Worm (Caenorhabditis elegans) whole organism, L4 larva: ENCODE results near the gene nop-1.

Experiments used
- F10B5.3 ChIP-seq: sonication (generic microtip); optimal IDR thresholded peaks from 2 replicates; lab custom pipeline; 2016; ENCODE audit warnings: mild to moderate bottlenecking, missing genetic modification characterization, missing compliant biosample characterization
- F44E2.7 ChIP-seq: fragments of 200-800 bp; sonication (Bioruptor generic); IDR thresholded peaks from 2 replicates; pipeline ENCODE4 v2.1.2; 2022; ENCODE audit warnings: missing genetic modification characterization, missing compliant biosample characterization
- T26A8.4 ChIP-seq: fragments of 200-800 bp; sonication (Bioruptor generic); IDR thresholded peaks from 2 replicates; pipeline ENCODE4 v1.3.6; 2022; ENCODE audit warnings: missing genetic modification characterization, missing compliant biosample characterization
- ZK337.2 ChIP-seq: fragments of 200-800 bp; sonication (Bioruptor generic); IDR thresholded peaks from 2 replicates; pipeline ENCODE4 v1.3.6; 2022; ENCODE audit warnings: missing genetic modification reagents, missing genetic modification characterization, missing compliant biosample characterization
- ZK546.5 ChIP-seq, 2 experiments: sonication (generic microtip); optimal IDR thresholded peaks; 2 replicates each; lab custom pipeline; 2017; ENCODE audit warnings: missing biosample characterization in 2 of 2, missing genetic modification characterization in 2 of 2
- arid-1 ChIP-seq: fragments of 200-800 bp; sonication (Bioruptor generic); conservative IDR thresholded peaks from 2 replicates; pipeline ENCODE4 v1.3.6; 2022; ENCODE audit warnings: missing genetic modification reagents, missing genetic modification characterization, missing compliant biosample characterization
- attf-4 ChIP-seq: sonication (generic microtip); optimal IDR thresholded peaks from 3 replicates; lab custom pipeline; 2017; ENCODE audit warnings: missing biosample characterization, missing genetic modification characterization
- ceh-28 ChIP-seq: fragments of 150-350 bp; optimal IDR thresholded peaks from 2 replicates; lab custom pipeline; 2014; ENCODE audit warnings: missing biosample characterization, missing genetic modification reagents, missing genetic modification characterization
- ces-1 ChIP-seq: fragments of 150-350 bp; sonication (generic microtip); optimal IDR thresholded peaks from 4 replicates; lab custom pipeline; 2014; ENCODE audit warnings: missing biosample characterization, missing genetic modification reagents, missing genetic modification characterization
- cey-2 ChIP-seq: sonication (generic microtip); optimal IDR thresholded peaks from 3 replicates; lab custom pipeline; 2017; ENCODE audit warnings: missing genetic modification characterization, mild to moderate bottlenecking, missing compliant biosample characterization, antibody characterized with exemption, borderline replicate concordance; ENCODE audit not compliant: insufficient read depth
- daf-16 ChIP-seq, 3 experiments: sonication (generic microtip); optimal IDR thresholded peaks; 2 replicates each; lab custom pipeline; 2016 to 2017; ENCODE audit warnings: missing genetic modification characterization in 3 of 3, missing genetic modification reagents in 3 of 3, mild to moderate bottlenecking in 2 of 3, missing compliant biosample characterization in 2 of 3, missing biosample characterization in 1 of 3, moderate library complexity in 1 of 3
- dmd-6 ChIP-seq: fragments of 200-800 bp; sonication (Bioruptor generic); IDR thresholded peaks from 2 replicates; pipeline ENCODE4 v1.3.6; 2022; ENCODE audit warnings: missing genetic modification reagents, missing genetic modification characterization, missing compliant biosample characterization
- dmd-8 ChIP-seq: fragments of 200-800 bp; sonication (Bioruptor generic); IDR thresholded peaks from 2 replicates; pipeline ENCODE4 v1.3.6; 2022; ENCODE audit warnings: missing genetic modification characterization, missing compliant biosample characterization
- duxl-1 ChIP-seq: sonication (generic microtip); optimal IDR thresholded peaks from 2 replicates; lab custom pipeline; 2016; ENCODE audit warnings: mild to moderate bottlenecking, missing genetic modification characterization, moderate library complexity, missing compliant biosample characterization; ENCODE audit not compliant: poor library complexity
- egl-27 ChIP-seq: sonication (generic microtip); optimal IDR thresholded peaks from 3 replicates; lab custom pipeline; 2017; ENCODE audit warnings: missing biosample characterization, missing genetic modification reagents, missing genetic modification characterization
- fkh-10 ChIP-seq: fragments of 150-350 bp; optimal IDR thresholded peaks from 2 replicates; lab custom pipeline; 2014; ENCODE audit warnings: missing biosample characterization, missing genetic modification reagents, missing genetic modification characterization
- gei-8 ChIP-seq: fragments of 200-800 bp; sonication (Bioruptor generic); optimal IDR thresholded peaks from 2 replicates; lab custom pipeline; 2018; ENCODE audit warnings: mild to moderate bottlenecking, missing genetic modification characterization, missing compliant biosample characterization
- hlh-11 ChIP-seq: fragments of 200-800 bp; sonication (Bioruptor generic); optimal IDR thresholded peaks from 2 replicates; lab custom pipeline; 2018; ENCODE audit warnings: mild to moderate bottlenecking, missing genetic modification characterization, missing compliant biosample characterization
- hlh-30 ChIP-seq: sonication (generic microtip); optimal IDR thresholded peaks from 2 replicates; lab custom pipeline; 2017; ENCODE audit warnings: antibody characterized with exemption, mild to moderate bottlenecking, missing genetic modification characterization, missing compliant biosample characterization; ENCODE audit not compliant: insufficient read depth
- jun-1 ChIP-seq: fragments of 150-350 bp; optimal IDR thresholded peaks from 2 replicates; lab custom pipeline; 2014; ENCODE audit warnings: missing biosample characterization, missing genetic modification reagents, missing genetic modification characterization
- lin-1 ChIP-seq: fragments of 200-800 bp; sonication (Bioruptor generic); IDR thresholded peaks from 2 replicates; pipeline ENCODE4 v1.3.6; 2022; ENCODE audit warnings: missing genetic modification reagents, missing genetic modification characterization, missing compliant biosample characterization
- lin-15B ChIP-seq: fragments of 150-350 bp; sonication (generic microtip); optimal IDR thresholded peaks from 3 replicates; lab custom pipeline; 2014; ENCODE audit warnings: missing biosample characterization, missing genetic modification characterization
- lin-39 ChIP-seq: fragments of 150-350 bp; optimal IDR thresholded peaks from 2 replicates; lab custom pipeline; 2014; ENCODE audit warnings: missing biosample characterization, missing genetic modification reagents, missing genetic modification characterization
- lsy-2 ChIP-seq, 2 experiments: fragments of 150-350 bp in 1 of 2; sonication (generic microtip) in 1 of 2; optimal IDR thresholded peaks; 2 replicates each; lab custom pipeline; 2014 to 2017; ENCODE audit warnings: missing biosample characterization in 2 of 2, missing genetic modification characterization in 2 of 2
- mdl-1 ChIP-seq, 2 experiments: fragments of 150-350 bp in 1 of 2; sonication (generic microtip) in 1 of 2; optimal IDR thresholded peaks; 2 replicates each; lab custom pipeline; 2014 to 2017; ENCODE audit warnings: missing biosample characterization in 2 of 2, missing genetic modification characterization in 2 of 2
- mdt-29 ChIP-seq: fragments of 200-800 bp; sonication (Bioruptor generic); IDR thresholded peaks from 2 replicates; pipeline ENCODE4 v1.3.6; 2022; ENCODE audit warnings: missing genetic modification reagents, missing genetic modification characterization, missing compliant biosample characterization
- mep-1 ChIP-seq: fragments of 150-350 bp; sonication (generic microtip); optimal IDR thresholded peaks from 3 replicates; lab custom pipeline; 2014; ENCODE audit warnings: missing biosample characterization, missing genetic modification characterization
- mxl-2 ChIP-seq: fragments of 200-800 bp; sonication (Bioruptor generic); conservative IDR thresholded peaks from 2 replicates; pipeline ENCODE4 v1.3.6; 2022; ENCODE audit warnings: missing genetic modification reagents, missing genetic modification characterization, missing compliant biosample characterization
- mxl-3 ChIP-seq: fragments of 200-800 bp; sonication (Bioruptor generic); optimal IDR thresholded peaks from 2 replicates; lab custom pipeline; 2018; ENCODE audit warnings: mild to moderate bottlenecking, missing genetic modification characterization, missing compliant biosample characterization
- nhr-102 ChIP-seq: sonication (generic microtip); optimal IDR thresholded peaks from 2 replicates; lab custom pipeline; 2016; ENCODE audit warnings: mild to moderate bottlenecking, missing genetic modification characterization, moderate library complexity, missing compliant biosample characterization
- nhr-11 ChIP-seq: fragments of 150-350 bp; optimal IDR thresholded peaks from 2 replicates; lab custom pipeline; 2014; ENCODE audit warnings: missing biosample characterization, missing genetic modification characterization
- nhr-25 ChIP-seq: sonication (generic microtip); optimal IDR thresholded peaks from 2 replicates; lab custom pipeline; 2017; ENCODE audit warnings: missing genetic modification characterization, mild to moderate bottlenecking, missing compliant biosample characterization, antibody characterized with exemption, moderate library complexity, borderline replicate concordance; ENCODE audit not compliant: insufficient read depth
- nhr-28 ChIP-seq: fragments of 150-350 bp; optimal IDR thresholded peaks from 2 replicates; lab custom pipeline; 2014; ENCODE audit warnings: missing biosample characterization, missing genetic modification characterization
- nhr-41 ChIP-seq: fragments of 200-800 bp; sonication (Bioruptor generic); IDR thresholded peaks from 2 replicates; pipeline ENCODE4 v1.3.6; 2022; ENCODE audit warnings: missing genetic modification reagents, missing genetic modification characterization, missing compliant biosample characterization
- nhr-42 ChIP-seq: fragments of 200-800 bp; sonication (Bioruptor generic); IDR thresholded peaks from 2 replicates; pipeline ENCODE4 v1.3.6; 2022; ENCODE audit warnings: missing genetic modification characterization, missing compliant biosample characterization
- nhr-76 ChIP-seq: fragments of 150-350 bp; optimal IDR thresholded peaks from 2 replicates; lab custom pipeline; 2014; ENCODE audit warnings: missing biosample characterization, missing genetic modification characterization
- nhr-77 ChIP-seq: fragments of 150-350 bp; optimal IDR thresholded peaks from 2 replicates; lab custom pipeline; 2014; ENCODE audit warnings: missing biosample characterization, missing genetic modification characterization
- sdz-12 ChIP-seq: fragments of 200-800 bp; sonication (Bioruptor generic); optimal IDR thresholded peaks from 2 replicates; lab custom pipeline; 2018; ENCODE audit warnings: mild to moderate bottlenecking, missing genetic modification characterization, missing compliant biosample characterization
- spr-3 ChIP-seq: fragments of 200-800 bp; sonication (Bioruptor generic); optimal IDR thresholded peaks from 2 replicates; lab custom pipeline; 2018; ENCODE audit warnings: mild to moderate bottlenecking, missing genetic modification characterization, missing compliant biosample characterization
- unc-130 ChIP-seq: sonication (generic microtip); optimal IDR thresholded peaks from 2 replicates; lab custom pipeline; 2016; ENCODE audit warnings: missing genetic modification reagents, missing genetic modification characterization, missing compliant biosample characterization
- unc-62 ChIP-seq, 3 experiments: fragments of 150-350 bp in 1 of 3; sonication (generic microtip); optimal IDR thresholded peaks in 2 of 3; peaks in 1 of 3; 1 replicate in 1 of 3; 2 replicates in 2 of 3; lab custom pipeline; 2014 to 2017; ENCODE audit warnings: missing biosample characterization in 3 of 3, missing genetic modification characterization in 3 of 3, missing genetic modification reagents in 3 of 3, missing genotype in 1 of 3
- vab-7 ChIP-seq: fragments of 200-800 bp; sonication (Bioruptor generic); IDR thresholded peaks from 2 replicates; pipeline ENCODE4 v1.3.6; 2022; ENCODE audit warnings: missing genetic modification reagents, missing genetic modification characterization, missing compliant biosample characterization
- zag-1 ChIP-seq: fragments of 150-350 bp; optimal IDR thresholded peaks from 2 replicates; lab custom pipeline; 2014; ENCODE audit warnings: missing biosample characterization, missing genetic modification characterization
- zfp-2 ChIP-seq: sonication (generic microtip); optimal IDR thresholded peaks from 2 replicates; lab custom pipeline; 2016; ENCODE audit warnings: mild to moderate bottlenecking, missing genetic modification characterization, missing compliant biosample characterization
- zfp-3 ChIP-seq: fragments of 200-800 bp; sonication (Bioruptor generic); conservative IDR thresholded peaks from 2 replicates; pipeline ENCODE4 v1.3.6; 2022; ENCODE audit warnings: missing genetic modification reagents, missing genetic modification characterization, missing compliant biosample characterization
- ztf-11 ChIP-seq: fragments of 150-350 bp; optimal IDR thresholded peaks from 2 replicates; lab custom pipeline; 2014; ENCODE audit warnings: missing biosample characterization, missing genetic modification characterization

nop-1 gene

DNA sequence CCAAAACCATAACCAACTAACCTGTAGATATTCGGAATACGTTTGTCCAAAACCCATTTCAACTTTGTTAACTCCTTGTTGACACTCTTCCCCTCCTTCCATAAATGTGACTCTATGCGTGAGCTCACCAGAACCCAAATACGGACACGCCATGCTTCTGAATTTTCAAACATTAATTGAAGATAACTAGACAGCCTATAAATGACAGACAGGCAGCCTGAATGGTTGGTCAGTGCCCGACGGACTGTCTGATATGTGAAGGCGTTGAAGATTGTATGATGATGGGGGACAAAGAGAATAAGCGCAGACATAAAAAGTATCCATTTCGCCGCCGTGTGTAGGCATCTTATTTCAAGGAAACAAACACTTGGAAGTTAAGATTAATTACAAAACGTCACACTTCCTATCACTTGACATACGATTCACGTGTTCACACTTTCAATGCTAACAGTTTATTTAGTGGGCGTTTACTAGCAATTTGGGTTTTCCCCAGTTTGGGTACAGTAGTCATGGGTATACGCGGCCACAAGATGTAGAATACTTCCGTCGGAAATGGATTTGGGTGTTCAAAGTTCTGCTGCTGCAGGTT is 38.6 kb upstream of the nop-1 start, which contains the start of the genes tdo-2 and C28H8.2 (continued):
- TF ChIP-seq T26A8.4 (GFP tag; lab: Robert Waterston, UW): peak; percentile 9; the same call in 1 of the 2 replicates
- peak; percentile 85 for TF ChIP-seq nhr-28 (tag; lab: Kevin White, UChicago)
- TF ChIP-seq duxl-1 (tag; lab: Kevin White, UChicago): no peak
- TF ChIP-seq nhr-42: no peak
- peak; percentile 44 for TF ChIP-seq gei-8 (GFP tag; lab: Kevin White, UChicago)
- peak; percentile 76; the same call in 1 of the 2 replicates for TF ChIP-seq lin-1

DNA sequence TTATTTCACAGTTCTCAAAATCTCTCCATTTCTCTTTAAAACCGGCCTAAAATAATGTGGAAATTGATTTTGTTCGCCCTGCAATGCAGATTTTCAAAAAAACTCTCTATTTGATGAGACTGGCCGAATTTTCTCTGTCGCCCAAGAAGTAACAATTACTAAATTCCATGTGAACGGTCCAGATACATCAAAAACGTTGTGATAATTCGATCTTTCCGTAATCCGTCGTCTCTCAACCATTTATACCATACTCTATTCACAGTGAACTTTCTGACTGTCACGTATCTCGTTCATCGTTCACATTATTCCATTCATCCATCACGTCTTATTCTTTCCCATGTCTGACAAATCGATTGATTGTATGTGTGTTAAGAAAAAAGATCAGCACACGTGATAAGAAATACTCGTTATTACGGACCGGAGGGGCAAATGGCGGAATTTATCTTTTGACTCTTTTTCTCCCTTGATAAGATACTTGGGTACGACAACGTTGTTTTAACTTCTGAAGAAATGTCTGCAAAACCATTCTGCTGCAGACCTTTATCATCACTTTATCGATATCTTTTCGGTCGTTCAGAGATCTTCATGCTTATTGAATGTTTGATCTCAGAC is 37.3 kb upstream of the nop-1 start:
- no peak for TF ChIP-seq nhr-77 (tag; lab: Kevin White, UChicago)
- TF ChIP-seq nhr-76 (tag; lab: Kevin White, UChicago): no peak
- TF ChIP-seq vab-7: no peak
- peak; percentile 52 for TF ChIP-seq nhr-28 (tag; lab: Kevin White, UChicago)
- no peak for TF ChIP-seq mxl-2
- TF ChIP-seq attf-4 (tag; lab: Kevin White, UChicago): no peak
- TF ChIP-seq zfp-2: no peak
- peak; percentile 70 for TF ChIP-seq mxl-3 (GFP tag; lab: Kevin White, UChicago)
- TF ChIP-seq lsy-2 (tag; optimal IDR thresholded peaks at IDR 0.05; lab: Kevin White, UChicago): peak in 1 of 2 experiments; percentile 20
- no peak for TF ChIP-seq spr-3 (GFP tag; lab: Kevin White, UChicago)
- no peak for TF ChIP-seq sdz-12 (GFP tag; lab: Kevin White, UChicago)
- peak in 1 of 2 experiments; percentile 88 for TF ChIP-seq unc-62 (GFP tag; optimal IDR thresholded peaks at IDR 0.05 in 1 of 2; lab: Kevin White, UChicago)
- TF ChIP-seq unc-62 (tag; optimal IDR thresholded peaks at IDR 0.05; lab: Kevin White, UChicago): no peak
- TF ChIP-seq ztf-11 (tag; lab: Kevin White, UChicago): no peak
- no peak for TF ChIP-seq nhr-41 (GFP tag; lab: Robert Waterston, UW)
- no peak for TF ChIP-seq fkh-10 (GFP tag; lab: Kevin White, UChicago)
- no peak for TF ChIP-seq zfp-3
- no peak for TF ChIP-seq mdt-29
- TF ChIP-seq mep-1 (tag; lab: Kevin White, UChicago): peak; percentile 12
- no peak for TF ChIP-seq ZK337.2 (GFP tag; lab: Robert Waterston, UW)
- TF ChIP-seq hlh-11 (tag; lab: Kevin White, UChicago): peak; percentile 52
- TF ChIP-seq F10B5.3 (tag; lab: Kevin White, UChicago): no peak
- no peak for TF ChIP-seq dmd-8 (GFP tag; lab: Robert Waterston, UW)
- TF ChIP-seq lin-1: no peak
- peak in 1 of 2 experiments; percentile 36 for TF ChIP-seq mdl-1 (tag; optimal IDR thresholded peaks at IDR 0.05; lab: Kevin White, UChicago)
- no peak for TF ChIP-seq lin-39 (tag; lab: Kevin White, UChicago)
- TF ChIP-seq nhr-102 (tag; lab: Kevin White, UChicago): no peak
- peak; percentile 62 for TF ChIP-seq hlh-30 (tag; lab: Kevin White, UChicago)
- no peak for TF ChIP-seq arid-1
- no peak for TF ChIP-seq lin-15B
- TF ChIP-seq dmd-6 (GFP tag; lab: Robert Waterston, UW): peak; percentile 50
- TF ChIP-seq nhr-25 (tag; lab: Kevin White, UChicago): peak; percentile 3
- TF ChIP-seq nhr-11 (tag; lab: Kevin White, UChicago): no peak
- TF ChIP-seq egl-27: no peak
- no peak for TF ChIP-seq zag-1 (tag; lab: Kevin White, UChicago)
- no peak for TF ChIP-seq jun-1
- peak; percentile 41 for TF ChIP-seq cey-2 (tag; lab: Kevin White, UChicago)
- peak; percentile 15 for TF ChIP-seq ceh-28 (tag; lab: Kevin White, UChicago)
- TF ChIP-seq unc-130 (GFP tag; lab: Kevin White, UChicago): no peak
- no peak for TF ChIP-seq F44E2.7 (GFP tag; lab: Robert Waterston, UW)
- no peak for TF ChIP-seq ces-1 (GFP tag; lab: Kevin White, UChicago)
- no peak for TF ChIP-seq daf-16 (GFP tag; optimal IDR thresholded peaks at IDR 0.05; lab: Kevin White, UChicago)
- no peak for TF ChIP-seq daf-16 (tag; optimal IDR thresholded peaks at IDR 0.05; lab: Kevin White, UChicago)
- no peak for TF ChIP-seq ZK546.5 (tag; optimal IDR thresholded peaks at IDR 0.05; lab: Kevin White, UChicago)
